Fruit fly (Drosophila melanogaster) whole organism, prepupa: ENCODE measurements around the gene TrpRS.

Experiments used
- CG11294 ChIP-seq: fragments of 200-800 bp; sonication (Bioruptor generic); IDR thresholded peaks from 2 replicates; pipeline ENCODE4 v1.3.6; 2022; ENCODE audit warnings: missing biosample characterization, missing genetic modification characterization
- CG11762 ChIP-seq: fragments of 200-800 bp; sonication (Bioruptor generic); optimal IDR thresholded peaks from 3 replicates; lab custom pipeline; 2016; ENCODE audit warnings: missing biosample characterization, missing genetic modification characterization; ENCODE audit not compliant: insufficient read depth
- CG11902 ChIP-seq: fragments of 200-800 bp; sonication (Bioruptor generic); optimal IDR thresholded peaks from 3 replicates; lab custom pipeline; 2016; ENCODE audit warnings: missing biosample characterization, missing genetic modification characterization
- CG1621 ChIP-seq: fragments of 200-800 bp; sonication (Bioruptor generic); optimal IDR thresholded peaks from 3 replicates; lab custom pipeline; 2018; ENCODE audit warnings: missing biosample characterization, mild to moderate bottlenecking, missing genetic modification characterization
- CG16779 ChIP-seq: fragments of 200-800 bp; sonication (Bioruptor generic); optimal IDR thresholded peaks from 3 replicates; lab custom pipeline; 2017; ENCODE audit warnings: missing biosample characterization, mild to moderate bottlenecking, missing genetic modification characterization
- CG3032 ChIP-seq: fragments of 200-800 bp; optimal IDR thresholded peaks from 2 replicates; lab custom pipeline; 2019; ENCODE audit warnings: missing biosample characterization, mild to moderate bottlenecking, missing genetic modification characterization, moderate library complexity
- CG32006 ChIP-seq: fragments of 200-800 bp; sonication (Bioruptor generic); optimal IDR thresholded peaks from 3 replicates; lab custom pipeline; 2017; ENCODE audit warnings: missing biosample characterization, mild to moderate bottlenecking, missing genetic modification characterization
- CG34406 ChIP-seq: fragments of 200-800 bp; sonication (Bioruptor generic); optimal IDR thresholded peaks from 3 replicates; lab custom pipeline; 2016; ENCODE audit warnings: missing biosample characterization, missing genetic modification characterization
- CG3919 ChIP-seq: fragments of 200-800 bp; sonication (Bioruptor generic); optimal IDR thresholded peaks from 3 replicates; lab custom pipeline; 2016; ENCODE audit warnings: missing biosample characterization, missing genetic modification characterization
- CG4318 ChIP-seq: fragments of 200-800 bp; sonication (Bioruptor generic); optimal IDR thresholded peaks from 3 replicates; lab custom pipeline; 2017; ENCODE audit warnings: missing biosample characterization, mild to moderate bottlenecking, missing genetic modification characterization
- CG6163 ChIP-seq: fragments of 200-800 bp; sonication (Bioruptor generic); IDR thresholded peaks from 3 replicates; pipeline ENCODE4 v1.3.6; 2022; ENCODE audit warnings: missing biosample characterization, missing genetic modification characterization
- CG6276 ChIP-seq: fragments of 200-800 bp; sonication (Bioruptor generic); optimal IDR thresholded peaks from 2 replicates; lab custom pipeline; 2017; ENCODE audit warnings: missing biosample characterization, mild to moderate bottlenecking, missing genetic modification characterization
- CG6792 ChIP-seq: fragments of 200-800 bp; sonication (Bioruptor generic); optimal IDR thresholded peaks from 3 replicates; lab custom pipeline; 2016; ENCODE audit warnings: missing biosample characterization, missing genetic modification characterization
- CG6854 ChIP-seq: fragments of 200-800 bp; sonication (Bioruptor generic); optimal IDR thresholded peaks from 2 replicates; lab custom pipeline; 2017; ENCODE audit warnings: missing biosample characterization, mild to moderate bottlenecking, missing genetic modification characterization
- CG7368 ChIP-seq: fragments of 200-800 bp; sonication (Bioruptor generic); optimal IDR thresholded peaks from 3 replicates; lab custom pipeline; 2016; ENCODE audit warnings: missing biosample characterization, missing genetic modification characterization
- CG8632 ChIP-seq: fragments of 200-800 bp; sonication (Bioruptor generic); optimal IDR thresholded peaks from 3 replicates; lab custom pipeline; 2016; ENCODE audit warnings: missing biosample characterization, missing genetic modification characterization
- CG9139 ChIP-seq: fragments of 200-800 bp; sonication (Bioruptor generic); optimal IDR thresholded peaks from 3 replicates; lab custom pipeline; 2017; ENCODE audit warnings: missing biosample characterization, mild to moderate bottlenecking, missing genetic modification characterization
- Eip75B ChIP-seq: fragments of 200-800 bp; sonication (Bioruptor generic); optimal IDR thresholded peaks from 3 replicates; lab custom pipeline; 2016; ENCODE audit warnings: missing biosample characterization, missing genetic modification characterization
- Eip93F ChIP-seq: fragments of 200-800 bp; sonication (Bioruptor generic); optimal IDR thresholded peaks from 2 replicates; lab custom pipeline; 2016; ENCODE audit warnings: missing biosample characterization, mild to moderate bottlenecking, missing genetic modification characterization
- Gug ChIP-seq: fragments of 200-800 bp; sonication (Bioruptor generic); IDR thresholded peaks from 2 replicates; pipeline ENCODE4 v1.3.6; 2022; ENCODE audit warnings: missing biosample characterization, missing genetic modification characterization
- Hr38 ChIP-seq: sonication (Bioruptor generic); optimal IDR thresholded peaks from 2 replicates; lab custom pipeline; 2016; ENCODE audit warnings: missing biosample characterization, missing genetic modification characterization
- Hr39 ChIP-seq: fragments of 200-800 bp; sonication (Bioruptor generic); optimal IDR thresholded peaks from 2 replicates; lab custom pipeline; 2016; ENCODE audit warnings: missing biosample characterization, missing genetic modification characterization
- Hr4 ChIP-seq: fragments of 200-800 bp; sonication (Bioruptor generic); optimal IDR thresholded peaks from 3 replicates; lab custom pipeline; 2016; ENCODE audit warnings: missing biosample characterization, missing genetic modification characterization
- Lpt ChIP-seq: fragments of 200-800 bp; sonication (Bioruptor generic); optimal IDR thresholded peaks from 3 replicates; lab custom pipeline; 2016; ENCODE audit warnings: missing biosample characterization, missing genetic modification characterization
- Met ChIP-seq: fragments of 200-800 bp; sonication (Bioruptor generic); optimal IDR thresholded peaks from 3 replicates; lab custom pipeline; 2016; ENCODE audit warnings: missing biosample characterization, missing genetic modification characterization
- OdsH ChIP-seq: fragments of 200-800 bp; sonication (Bioruptor generic); optimal IDR thresholded peaks from 3 replicates; lab custom pipeline; 2016; ENCODE audit warnings: missing biosample characterization, missing genetic modification characterization
- Sox102F ChIP-seq: fragments of 200-800 bp; sonication (Bioruptor generic); optimal IDR thresholded peaks from 2 replicates; lab custom pipeline; 2016; ENCODE audit warnings: missing biosample characterization, mild to moderate bottlenecking, missing genetic modification characterization
- Sox15 ChIP-seq: fragments of 200-800 bp; sonication (Bioruptor generic); optimal IDR thresholded peaks from 3 replicates; lab custom pipeline; 2016; ENCODE audit warnings: missing biosample characterization, missing genetic modification characterization
- achi ChIP-seq: fragments of 200-800 bp; sonication (Bioruptor generic); optimal IDR thresholded peaks from 3 replicates; lab custom pipeline; 2016; ENCODE audit warnings: missing biosample characterization, missing genetic modification characterization
- acj6 ChIP-seq: fragments of 200-800 bp; sonication (Bioruptor generic); optimal IDR thresholded peaks from 3 replicates; lab custom pipeline; 2016; ENCODE audit warnings: missing biosample characterization, missing genetic modification characterization
- cyc ChIP-seq: fragments of 200-800 bp; sonication (Bioruptor generic); optimal IDR thresholded peaks from 3 replicates; lab custom pipeline; 2016; ENCODE audit warnings: missing biosample characterization, missing genetic modification characterization
- dac ChIP-seq: fragments of 200-800 bp; sonication (Bioruptor generic); optimal IDR thresholded peaks from 2 replicates; lab custom pipeline; 2017; ENCODE audit warnings: missing biosample characterization, mild to moderate bottlenecking, missing genetic modification characterization
- eg ChIP-seq: fragments of 200-800 bp; sonication (Bioruptor generic); IDR thresholded peaks from 3 replicates; pipeline ENCODE4 v1.3.6; 2022; ENCODE audit warnings: missing biosample characterization, missing genetic modification characterization
- esn ChIP-seq: fragments of 200-800 bp; sonication (Bioruptor generic); optimal IDR thresholded peaks from 2 replicates; lab custom pipeline; 2016; ENCODE audit warnings: missing biosample characterization, mild to moderate bottlenecking, missing genetic modification characterization, moderate library complexity
- fd59A ChIP-seq: fragments of 200-800 bp; sonication (Bioruptor generic); optimal IDR thresholded peaks from 2 replicates; lab custom pipeline; 2017; ENCODE audit warnings: missing biosample characterization, mild to moderate bottlenecking, missing genetic modification characterization, missing genetic modification reagents
- fd85E ChIP-seq: fragments of 200-800 bp; sonication (Bioruptor generic); optimal IDR thresholded peaks from 3 replicates; lab custom pipeline; 2016; ENCODE audit warnings: missing biosample characterization, missing genetic modification characterization
- fkh ChIP-seq: fragments of 200-800 bp; sonication (Bioruptor generic); optimal IDR thresholded peaks from 3 replicates; lab custom pipeline; 2017; ENCODE audit warnings: missing biosample characterization, mild to moderate bottlenecking, missing genetic modification characterization, moderate library complexity
- lz ChIP-seq: fragments of 200-800 bp; sonication (Bioruptor generic); optimal IDR thresholded peaks from 3 replicates; lab custom pipeline; 2016; ENCODE audit warnings: missing biosample characterization, missing genetic modification characterization
- net ChIP-seq: fragments of 200-800 bp; sonication (Bioruptor generic); optimal IDR thresholded peaks from 3 replicates; lab custom pipeline; 2016; ENCODE audit warnings: missing biosample characterization, missing genetic modification characterization
- pdm3 ChIP-seq: fragments of 200-800 bp; sonication (Bioruptor generic); optimal IDR thresholded peaks from 3 replicates; lab custom pipeline; 2016; ENCODE audit warnings: missing biosample characterization, missing genetic modification characterization
- spab ChIP-seq: fragments of 200-800 bp; sonication (Bioruptor generic); optimal IDR thresholded peaks from 2 replicates; lab custom pipeline; 2017; ENCODE audit warnings: missing biosample characterization, mild to moderate bottlenecking, missing genetic modification characterization, missing genetic modification reagents
- svp ChIP-seq: fragments of 200-800 bp; sonication (Bioruptor generic); peaks from one replicate; lab custom pipeline; 2016; ENCODE audit warnings: missing biosample characterization, missing genetic modification characterization
- vri ChIP-seq: fragments of 200-800 bp; sonication (Bioruptor generic); optimal IDR thresholded peaks from 3 replicates; lab custom pipeline; 2016; ENCODE audit warnings: missing biosample characterization, mild to moderate bottlenecking, missing genetic modification characterization

TrpRS gene

DNA sequence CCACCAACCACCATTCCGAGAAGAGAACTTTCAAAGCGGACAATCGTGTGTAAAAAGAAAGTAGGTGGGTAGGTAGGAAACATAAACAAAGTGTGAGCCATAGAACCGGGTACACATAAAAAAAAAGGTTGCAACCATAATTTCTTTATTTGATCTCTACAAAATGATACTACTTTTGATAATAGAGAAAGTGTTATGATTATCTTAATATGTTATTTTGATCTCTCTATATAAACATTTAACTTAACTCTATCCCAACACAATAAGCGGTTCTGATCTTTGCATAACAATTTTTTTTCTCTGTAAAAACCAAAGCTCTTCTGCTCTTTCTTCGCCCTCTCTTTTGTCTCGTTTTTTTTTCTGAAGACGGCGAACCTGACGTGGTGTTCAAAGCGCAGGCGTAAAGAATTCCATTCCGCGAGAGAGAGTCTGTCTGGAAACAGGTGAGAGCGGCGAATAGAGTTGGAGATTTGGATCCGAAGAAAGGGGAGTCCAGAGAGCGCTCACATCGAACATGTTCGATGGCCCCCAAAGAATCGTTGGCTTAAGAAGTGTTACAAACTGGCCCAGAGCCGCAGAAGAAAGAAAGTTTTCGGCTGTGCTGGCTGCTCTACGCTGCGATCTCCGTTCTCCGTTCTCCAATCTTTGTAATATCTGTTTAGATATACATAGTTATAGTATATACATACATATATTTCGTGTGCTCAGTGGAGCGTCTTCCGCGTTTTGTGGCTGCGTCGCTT is 19.7 kb downstream of the TrpRS start (continued):
- TF ChIP-seq OdsH (GFP tag; lab: Kevin White, UChicago), result peak; percentile 73
- TF ChIP-seq CG4318, result peak; percentile 49
- peak; percentile 81 for TF ChIP-seq acj6 (GFP tag; lab: Kevin White, UChicago)
- peak; percentile 83 for TF ChIP-seq Hr4 (GFP tag; lab: Kevin White, UChicago)
- peak; percentile 33 for TF ChIP-seq fd59A
- peak; percentile 46 for TF ChIP-seq Sox15 (GFP tag; lab: Kevin White, UChicago)
- peak; percentile 85 for TF ChIP-seq CG6163 (GFP tag; lab: Robert Waterston, UW)
- peak; percentile 81 for TF ChIP-seq pdm3 (GFP tag; lab: Kevin White, UChicago)
- TF ChIP-seq CG6854 (GFP tag; lab: Kevin White, UChicago), result peak; percentile 90
- peak; percentile 87 for TF ChIP-seq CG6792 (GFP tag; lab: Kevin White, UChicago)
- TF ChIP-seq Hr39 (GFP tag; lab: Kevin White, UChicago), result peak; percentile 82
- TF ChIP-seq CG32006, result peak; percentile 82
- no peak for TF ChIP-seq CG11294
- peak; percentile 51 for TF ChIP-seq Gug
- TF ChIP-seq CG9139 (GFP tag; lab: Kevin White, UChicago), result peak; percentile 56
- TF ChIP-seq spab (GFP tag; lab: Kevin White, UChicago), result peak; percentile 55
- TF ChIP-seq Sox102F, result peak; percentile 93
- TF ChIP-seq cyc, result peak; percentile 86
- peak; percentile 81 for TF ChIP-seq CG8632 (GFP tag; lab: Kevin White, UChicago)
- peak; percentile 54 for TF ChIP-seq CG1621
- peak; percentile 66 for TF ChIP-seq CG3032
- TF ChIP-seq net (GFP tag; lab: Kevin White, UChicago), result peak; percentile 61
- TF ChIP-seq svp (GFP tag; lab: Kevin White, UChicago), result peak; percentile 96
- TF ChIP-seq, all 60 proteins: peak for 58

DNA sequence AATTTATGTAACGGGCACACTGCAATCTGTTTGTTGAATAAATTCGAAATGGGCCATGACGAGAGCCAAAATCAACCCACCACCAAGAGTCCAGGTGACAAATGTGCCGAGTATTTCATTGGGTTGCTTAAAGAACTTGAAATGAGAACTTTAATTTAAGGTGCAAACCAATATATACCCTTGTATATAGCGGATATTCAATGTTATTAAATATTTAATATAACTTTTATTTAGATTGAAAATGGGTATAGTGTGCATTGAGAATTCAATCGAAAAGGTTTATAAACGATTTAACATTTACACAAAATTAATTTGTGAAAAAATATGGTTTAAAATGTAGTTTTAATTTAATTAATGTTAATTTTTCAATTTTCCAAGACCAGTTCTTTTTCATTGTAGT is 20.3 kb downstream of the TrpRS start, which contains the start of gene CG8420:
Gene CG8420 (plus strand): TSS at position 284 of the 400 bp plus-strand sequence.
- TF ChIP-seq Sox15 (GFP tag; lab: Kevin White, UChicago) (no peak), Hr39 (GFP tag; lab: Kevin White, UChicago) (no peak), CG9139 (GFP tag; lab: Kevin White, UChicago) (no peak), vri (GFP tag; lab: Kevin White, UChicago) (no peak), CG11762 (no peak), fd85E (GFP tag; lab: Kevin White, UChicago) (no peak), CG8632 (GFP tag; lab: Kevin White, UChicago) (no peak)

dm6 chr3R:9245576-9246200 is 21.0 kb downstream of the TrpRS start, which contains the start of gene Vps15:
Vps15 (minus strand) TSS chr3R:9245869.
- TF ChIP-seq Sox102F (peak; percentile 67), Hr4 (GFP tag; lab: Kevin White, UChicago) (peak; percentile 62), fkh (GFP tag; lab: Kevin White, UChicago) (no peak), CG11294 (no peak), CG7368 (GFP tag; lab: Kevin White, UChicago) (peak; percentile 47), Gug (peak; percentile 46), CG11902 (no peak), esn (GFP tag; lab: Kevin White, UChicago) (peak; percentile 75), CG11762 (no peak), CG1621 (no peak), CG32006 (peak; percentile 21), Lpt (GFP tag; lab: Kevin White, UChicago) (peak; percentile 0), fd85E (GFP tag; lab: Kevin White, UChicago) (no peak), CG34406 (GFP tag; lab: Kevin White, UChicago) (peak; percentile 68), eg (GFP tag; lab: Robert Waterston, UW) (peak; percentile 78), Hr39 (GFP tag; lab: Kevin White, UChicago) (peak; percentile 53), dac (GFP tag; lab: Kevin White, UChicago) (no peak), CG6854 (GFP tag; lab: Kevin White, UChicago) (no peak), CG6163 (GFP tag; lab: Robert Waterston, UW) (peak; percentile 73), CG3032 (peak; percentile 72), Met (peak; percentile 65), achi (GFP tag; lab: Kevin White, UChicago) (peak; percentile 69), Hr38 (GFP tag; lab: Kevin White, UChicago) (no peak), CG3919 (GFP tag; lab: Kevin White, UChicago) (peak; percentile 62), lz (GFP tag; lab: Kevin White, UChicago) (peak; percentile 66), CG16779 (tag; lab: Kevin White, UChicago) (no peak), svp (GFP tag; lab: Kevin White, UChicago) (peak; percentile 91), Eip93F (GFP tag; lab: Kevin White, UChicago) (no peak), CG9139 (GFP tag; lab: Kevin White, UChicago) (no peak), cyc (peak; percentile 54), Eip75B (GFP tag; lab: Kevin White, UChicago) (peak; percentile 65), vri (GFP tag; lab: Kevin White, UChicago) (no peak), CG6276 (GFP tag; lab: Kevin White, UChicago) (no peak), CG4318 (no peak)
